Fruit fly (Drosophila melanogaster) whole organism, adult: ENCODE results near the gene pnt.

ENCODE experiments used
- CG7101 ChIP-seq: fragments of 200-800 bp; sonication (Bioruptor generic); optimal IDR thresholded peaks from 2 replicates; lab custom pipeline; 2018; ENCODE audit warnings: missing biosample characterization, mild to moderate bottlenecking, missing genetic modification characterization, moderate library complexity
- ovo ChIP-seq: fragments of 200-800 bp; sonication (Bioruptor generic); optimal IDR thresholded peaks from 2 replicates; lab custom pipeline; 2016; ENCODE audit warnings: missing biosample characterization, missing genetic modification characterization

DNA sequence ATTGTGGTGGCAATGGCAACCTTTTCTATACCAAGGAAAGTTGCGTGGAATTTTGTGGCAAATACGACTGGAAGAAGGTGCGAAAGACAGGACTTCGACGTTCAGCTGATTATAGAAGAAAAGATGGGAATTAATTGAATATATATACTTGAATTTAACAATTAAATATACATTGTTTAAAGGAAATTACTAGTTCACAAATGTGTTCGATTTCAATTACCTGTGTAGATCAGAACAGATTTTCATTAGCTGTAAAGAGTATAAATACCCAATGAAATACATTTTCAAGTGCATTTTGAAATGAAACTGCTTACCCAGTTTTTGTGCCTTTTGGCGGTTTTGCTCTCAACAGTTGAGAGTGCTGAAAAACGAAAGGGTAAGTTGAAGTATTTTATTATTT is 27.4 kb upstream of the pnt start, which contains the start of gene CG42828:
- TF ChIP-seq CG7101 (no peak), ovo (GFP tag; lab: Kevin White, UChicago) (no peak)
